Worm (Caenorhabditis elegans): Measurements from ENCODE around the gene iff-2.

- TF ChIP-seq nhr-12 (tag; optimal IDR thresholded peaks at IDR 0.05): no peak
- TF ChIP-seq pha-4 (tag; optimal IDR thresholded peaks at IDR 0.05): peak; percentile 78
- TF ChIP-seq nhr-76 (tag; optimal IDR thresholded peaks at IDR 0.05): no peak
- TF ChIP-seq snpc-4 (tag; optimal IDR thresholded peaks at IDR 0.05): no peak
These were observed 44.4 kb downstream of the iff-2 start, which contains the start of gene rnh-2 for ce11 chrII:8516783-8517182.

Data from whole organism, mixed stage, embryonic.